Worm (Caenorhabditis elegans): Measurements from ENCODE around the gene fkh-7.
A peak's percentile ranks its signal among the peaks of the same experiment; 100 is the strongest.

The fkh-7 gene

ce11 chrIV:5650761-5651332 lies 66.4 kb downstream of the fkh-7 start (continued):
- TF ChIP-seq zip-2 (tag; optimal IDR thresholded peaks at IDR 0.05) (no peak), nhr-42 (GFP tag; IDR thresholded peaks at IDR 0.05) (no peak), spr-3 (GFP tag; optimal IDR thresholded peaks at IDR 0.05) (no peak), mep-1 (tag; optimal IDR thresholded peaks at IDR 0.05) (peak; percentile 14), ceh-20 (GFP tag; IDR thresholded peaks at IDR 0.05) (peak; percentile 55), ceh-32 (tag; optimal IDR thresholded peaks at IDR 0.05; ENCODE audit: poor library complexity) (no peak), jun-1 (tag; optimal IDR thresholded peaks at IDR 0.05) (no peak), cey-2 (tag; optimal IDR thresholded peaks at IDR 0.05; ENCODE audit: borderline replicate concordance, insufficient read depth) (no peak), R02D3.7 (tag; optimal IDR thresholded peaks at IDR 0.05) (no peak), T26A8.4 (GFP tag; IDR thresholded peaks at IDR 0.05) (peak; percentile 39; the same call in 1 of the 2 replicates), ZK546.5 (tag; optimal IDR thresholded peaks at IDR 0.05) (no peak), hlh-30 (tag; optimal IDR thresholded peaks at IDR 0.05; ENCODE audit: insufficient read depth) (no peak), Y105C5A.15 (GFP tag; IDR thresholded peaks at IDR 0.05) (peak; percentile 62; the same call in 1 of the 2 replicates), T20F7.1 (GFP tag; optimal IDR thresholded peaks at IDR 0.05) (peak; percentile 60), pha-4 (GFP tag; IDR thresholded peaks at IDR 0.05) (peak; percentile 22), pha-4 (tag; optimal IDR thresholded peaks at IDR 0.05) (no peak), dpl-1 (GFP tag; optimal IDR thresholded peaks at IDR 0.05) (no peak), egl-27 (tag; optimal IDR thresholded peaks at IDR 0.05) (no peak), fkh-10 (GFP tag; optimal IDR thresholded peaks at IDR 0.05) (no peak), unc-39 (tag; optimal IDR thresholded peaks at IDR 0.05) (no peak), ztf-7 (tag; optimal IDR thresholded peaks at IDR 0.05) (no peak), daf-12 (tag; optimal IDR thresholded peaks at IDR 0.05) (no peak), D1046.2 (GFP tag; IDR thresholded peaks at IDR 0.05) (no peak), lsy-2 (tag; optimal IDR thresholded peaks at IDR 0.05) (no peak), mdt-29 (GFP tag; IDR thresholded peaks at IDR 0.05) (no peak), daf-19 (GFP tag; conservative IDR thresholded peaks at IDR 0.05) (no peak), mes-2 (tag; optimal IDR thresholded peaks at IDR 0.05; ENCODE audit: poor library complexity, severe bottlenecking) (no peak), rbr-2 (tag; optimal IDR thresholded peaks at IDR 0.05) (no peak), arid-1 (GFP tag; conservative IDR thresholded peaks at IDR 0.05) (no peak), Y5F2A.4 (GFP tag; optimal IDR thresholded peaks at IDR 0.05) (no peak), aha-1 (tag) (peak; percentile 52), tra-1 (GFP tag; IDR thresholded peaks at IDR 0.05) (no peak), dmd-9 (GFP tag; IDR thresholded peaks at IDR 0.05) (no peak), F44E2.7 (GFP tag; IDR thresholded peaks at IDR 0.05) (no peak), saeg-2 (GFP tag; IDR thresholded peaks at IDR 0.05) (no peak), Y75B8A.6 (GFP tag; IDR thresholded peaks at IDR 0.05) (no peak), lim-7 (GFP tag; IDR thresholded peaks at IDR 0.05) (no peak)

ce11 chrIV:5652811-5653483 lies 68.5 kb downstream of the fkh-7 start:
- TF ChIP-seq daf-8 (GFP tag; IDR thresholded peaks at IDR 0.05), result no peak
- no peak for TF ChIP-seq ama-1 (optimal IDR thresholded peaks at IDR 0.05)
- 0 out of 2 replicates have a peak, but pooled peaks have one; percentile 50 for TF ChIP-seq zfp-3 (GFP tag; conservative IDR thresholded peaks at IDR 0.05)
- TF ChIP-seq aha-1 (tag), result peak; percentile 78
- peak; percentile 30 for TF ChIP-seq dve-1 (tag; optimal IDR thresholded peaks at IDR 0.05; ENCODE audit: insufficient read depth)
- no peak for TF ChIP-seq lin-15B (tag; optimal IDR thresholded peaks at IDR 0.05)
- TF ChIP-seq hlh-30 (tag; optimal IDR thresholded peaks at IDR 0.05; ENCODE audit: insufficient read depth), result no peak
- no peak for TF ChIP-seq sdz-12 (GFP tag; optimal IDR thresholded peaks at IDR 0.05)
- TF ChIP-seq snpc-1.2 (GFP tag; IDR thresholded peaks at IDR 0.05), result peak; percentile 39; the same call in 1 of the 2 replicates
- TF ChIP-seq ceh-82 (tag; optimal IDR thresholded peaks at IDR 0.05), result no peak
- peak; percentile 35 for TF ChIP-seq dmd-6 (GFP tag; IDR thresholded peaks at IDR 0.05)

Measured in whole organism, L4 larva.